Fruit fly (Drosophila melanogaster) whole organism, embryonic: ENCODE data around the gene CG11458.

Experiments used
- Atf6 ChIP-seq: fragments of 200-800 bp; sonication (Bioruptor generic); IDR thresholded peaks from 2 replicates; pipeline ENCODE4 v1.3.6; 2022; ENCODE audit warnings: missing biosample characterization, missing genetic modification characterization
- Bgb ChIP-seq: fragments of 200-800 bp; sonication (Bioruptor generic); IDR thresholded peaks from 2 replicates; pipeline ENCODE4 v1.3.6; 2022; ENCODE audit warnings: missing biosample characterization, missing genetic modification characterization; ENCODE audit not compliant: partially characterized antibody
- BtbVII ChIP-seq: fragments of 200-800 bp; sonication (Bioruptor generic); optimal IDR thresholded peaks from 3 replicates; lab custom pipeline; 2017; ENCODE audit warnings: missing biosample characterization, mild to moderate bottlenecking, missing genetic modification characterization
- CG10321 ChIP-seq: fragments of 200-800 bp; sonication (Bioruptor generic); IDR thresholded peaks from 2 replicates; pipeline ENCODE4 v1.3.6; 2022; ENCODE audit warnings: missing biosample characterization, missing genetic modification characterization
- CG11695 ChIP-seq: fragments of 200-800 bp; sonication (Bioruptor generic); IDR thresholded peaks from 3 replicates; pipeline ENCODE4 v1.3.6; 2022; ENCODE audit warnings: missing biosample characterization, missing genetic modification characterization
- CG12769 ChIP-seq: fragments of 200-800 bp; sonication (Bioruptor generic); optimal IDR thresholded peaks from 2 replicates; lab custom pipeline; 2019; ENCODE audit warnings: missing biosample characterization, mild to moderate bottlenecking, missing genetic modification characterization, moderate library complexity
- CG14441 ChIP-seq: fragments of 200-800 bp; sonication (Bioruptor generic); IDR thresholded peaks from 2 replicates; pipeline ENCODE4 v1.3.6; 2022; ENCODE audit warnings: missing biosample characterization, missing genetic modification characterization
- CG2199 ChIP-seq: fragments of 200-800 bp; sonication (Bioruptor generic); IDR thresholded peaks from 3 replicates; pipeline ENCODE4 v1.3.6; 2022; ENCODE audit warnings: missing biosample characterization, missing genetic modification characterization
- CG32532 ChIP-seq: fragments of 200-800 bp; sonication (Bioruptor generic); IDR thresholded peaks from 2 replicates; pipeline ENCODE4 v1.3.6; 2022; ENCODE audit warnings: missing biosample characterization, missing genetic modification characterization
- CG34224 ChIP-seq: fragments of 200-800 bp; sonication (Bioruptor generic); IDR thresholded peaks from 3 replicates; pipeline ENCODE4 v1.3.6; 2022; ENCODE audit warnings: missing biosample characterization, missing genetic modification characterization; ENCODE audit not compliant: partially characterized antibody
- CG42726 ChIP-seq: fragments of 200-800 bp; sonication (Bioruptor generic); IDR thresholded peaks from 2 replicates; pipeline ENCODE4 v1.3.6; 2022; ENCODE audit warnings: missing biosample characterization, missing genetic modification characterization; ENCODE audit not compliant: partially characterized antibody
- CG4424 ChIP-seq: fragments of 200-800 bp; sonication (Bioruptor generic); optimal IDR thresholded peaks from 3 replicates; lab custom pipeline; 2016; ENCODE audit warnings: missing biosample characterization, missing genetic modification characterization
- CG6813 ChIP-seq: fragments of 200-800 bp; sonication (Bioruptor generic); optimal IDR thresholded peaks from 2 replicates; lab custom pipeline; 2017; ENCODE audit warnings: missing biosample characterization, missing genetic modification characterization, mild to moderate bottlenecking, moderate library complexity, missing genetic modification reagents
- CG7271 ChIP-seq: fragments of 200-800 bp; sonication (Bioruptor generic); optimal IDR thresholded peaks from 2 replicates; lab custom pipeline; 2018; ENCODE audit warnings: missing biosample characterization, mild to moderate bottlenecking, missing genetic modification characterization, moderate library complexity
- CG8359 ChIP-seq: fragments of 200-800 bp; sonication (Bioruptor generic); optimal IDR thresholded peaks from 2 replicates; lab custom pipeline; 2017; ENCODE audit warnings: missing biosample characterization, mild to moderate bottlenecking, missing genetic modification characterization, borderline replicate concordance
- CG8388 ChIP-seq: fragments of 200-800 bp; sonication (Bioruptor generic); optimal IDR thresholded peaks from 2 replicates; lab custom pipeline; 2019; ENCODE audit warnings: missing biosample characterization, mild to moderate bottlenecking, missing genetic modification characterization, moderate library complexity
- CG8765 ChIP-seq: fragments of 200-800 bp; sonication (Bioruptor generic); IDR thresholded peaks from 2 replicates; pipeline ENCODE4 v1.3.6; 2022; ENCODE audit warnings: missing biosample characterization, missing genetic modification characterization
- CG9215 ChIP-seq: fragments of 200-800 bp; sonication (Bioruptor generic); IDR thresholded peaks from 2 replicates; pipeline ENCODE4 v1.3.6; 2022; ENCODE audit warnings: missing biosample characterization, missing genetic modification characterization
- CG9876 ChIP-seq: fragments of 200-800 bp; sonication (Bioruptor generic); optimal IDR thresholded peaks from 2 replicates; lab custom pipeline; 2016; ENCODE audit warnings: missing biosample characterization, missing genetic modification characterization
- CTCF ChIP-seq: fragments of 200-800 bp; sonication (Bioruptor generic); optimal IDR thresholded peaks from 2 replicates; lab custom pipeline; 2017; ENCODE audit warnings: missing biosample characterization, mild to moderate bottlenecking, missing genetic modification characterization, moderate library complexity
- Dfd ChIP-seq, 2 experiments: fragments of >200 bp; optimal IDR thresholded peaks; 2 replicates each; lab custom pipeline; 2017; ENCODE audit warnings: missing biosample characterization in 2 of 2, missing genetic modification characterization in 2 of 2
- Doc3 ChIP-seq: fragments of 200-800 bp; sonication (Bioruptor generic); IDR thresholded peaks from 3 replicates; pipeline ENCODE4 v1.3.6; 2022; ENCODE audit warnings: missing biosample characterization, missing genetic modification characterization; ENCODE audit not compliant: partially characterized antibody
- E2f2 ChIP-seq: fragments of 200-800 bp; sonication (Bioruptor generic); IDR thresholded peaks from 2 replicates; pipeline ENCODE4 v1.3.6; 2022; ENCODE audit warnings: missing biosample characterization, missing genetic modification characterization
- HLH4C ChIP-seq: fragments of 200-800 bp; sonication (Bioruptor generic); IDR thresholded peaks from 3 replicates; pipeline ENCODE4 v1.3.6; 2022; ENCODE audit warnings: missing biosample characterization, missing genetic modification characterization; ENCODE audit not compliant: partially characterized antibody
- Med ChIP-seq: fragments of 200-800 bp; sonication (Bioruptor generic); peaks from one replicate; lab custom pipeline; 2016; ENCODE audit warnings: missing biosample characterization, missing genetic modification characterization, mild to moderate bottlenecking, inconsistent platforms, moderate library complexity
- Sin3A ChIP-seq: fragments of >200 bp; optimal IDR thresholded peaks from 2 replicates; lab custom pipeline; 2018
- Stat92E ChIP-seq, 3 experiments: fragments of >200 bp in 2 of 3; fragments of 200-800 bp in 1 of 3; sonication (Bioruptor generic) in 1 of 3; optimal IDR thresholded peaks; 2 replicates each; lab custom pipeline; 2017 to 2019; ENCODE audit warnings: missing biosample characterization in 3 of 3, missing genetic modification characterization in 3 of 3, mild to moderate bottlenecking in 1 of 3, moderate library complexity in 1 of 3
- ara ChIP-seq: fragments of 200-800 bp; sonication (Bioruptor generic); IDR thresholded peaks from 2 replicates; pipeline ENCODE4 v1.3.6; 2022; ENCODE audit warnings: missing biosample characterization, missing genetic modification characterization
- caup ChIP-seq: fragments of 200-800 bp; sonication (Bioruptor generic); optimal IDR thresholded peaks from 3 replicates; lab custom pipeline; 2017; ENCODE audit warnings: missing biosample characterization, mild to moderate bottlenecking, missing genetic modification characterization, moderate library complexity; ENCODE audit not compliant: severe bottlenecking
- chinmo ChIP-seq: fragments of 200-800 bp; sonication (Bioruptor generic); IDR thresholded peaks from 4 replicates; pipeline ENCODE4 v1.3.6; 2022; ENCODE audit warnings: missing biosample characterization, missing genetic modification characterization; ENCODE audit not compliant: partially characterized antibody
- chm ChIP-seq: fragments of 200-800 bp; sonication (Bioruptor generic); IDR thresholded peaks from 2 replicates; pipeline ENCODE4 v1.3.6; 2022; ENCODE audit warnings: missing biosample characterization, missing genetic modification characterization
- chn ChIP-seq: fragments of 200-800 bp; sonication (Bioruptor generic); optimal IDR thresholded peaks from 2 replicates; lab custom pipeline; 2016; ENCODE audit warnings: missing biosample characterization, missing genetic modification characterization
- ci ChIP-seq: fragments of 200-800 bp; sonication (Bioruptor generic); IDR thresholded peaks from 3 replicates; pipeline ENCODE4 v1.3.6; 2022; ENCODE audit warnings: missing biosample characterization, missing genetic modification characterization
- crc ChIP-seq: fragments of 200-800 bp; sonication (Bioruptor generic); optimal IDR thresholded peaks from 2 replicates; lab custom pipeline; 2016; ENCODE audit warnings: missing biosample characterization, missing genetic modification characterization
- dmrt11E ChIP-seq: fragments of 200-800 bp; sonication (Bioruptor generic); optimal IDR thresholded peaks from 3 replicates; lab custom pipeline; 2018; ENCODE audit warnings: missing biosample characterization, mild to moderate bottlenecking, missing genetic modification characterization, moderate library complexity
- fd102C ChIP-seq: fragments of 200-800 bp; sonication (Bioruptor generic); optimal IDR thresholded peaks from 2 replicates; lab custom pipeline; 2018; ENCODE audit warnings: missing biosample characterization, mild to moderate bottlenecking, missing genetic modification characterization, moderate library complexity
- gce ChIP-seq: fragments of 200-800 bp; sonication (Bioruptor generic); IDR thresholded peaks from 3 replicates; pipeline ENCODE4 v1.3.6; 2022; ENCODE audit warnings: missing biosample characterization, missing genetic modification characterization
- gcm ChIP-seq: fragments of 200-800 bp; sonication (Bioruptor generic); optimal IDR thresholded peaks from 2 replicates; lab custom pipeline; 2019; ENCODE audit warnings: missing biosample characterization, mild to moderate bottlenecking, missing genetic modification characterization, moderate library complexity
- hbn ChIP-seq: fragments of 200-800 bp; sonication (Bioruptor generic); IDR thresholded peaks from 2 replicates; pipeline ENCODE4 v1.3.6; 2022; ENCODE audit warnings: missing biosample characterization, missing genetic modification characterization; ENCODE audit not compliant: partially characterized antibody
- insv ChIP-seq, 2 experiments: fragments of 200-800 bp; sonication (Bioruptor generic); optimal IDR thresholded peaks; 3 replicates each; lab custom pipeline; 2016 to 2018; ENCODE audit warnings: missing biosample characterization in 2 of 2, missing genetic modification characterization in 2 of 2
- lbe ChIP-seq: fragments of 200-800 bp; sonication (Bioruptor generic); optimal IDR thresholded peaks from 2 replicates; lab custom pipeline; 2016; ENCODE audit warnings: missing biosample characterization, mild to moderate bottlenecking, missing genetic modification characterization
- mld ChIP-seq: fragments of 200-800 bp; sonication (Bioruptor generic); IDR thresholded peaks from 3 replicates; pipeline ENCODE4 v1.3.6; 2022; ENCODE audit warnings: missing biosample characterization, missing genetic modification characterization; ENCODE audit not compliant: partially characterized antibody
- psq ChIP-seq: fragments of 200-800 bp; sonication (Bioruptor generic); optimal IDR thresholded peaks from 2 replicates; lab custom pipeline; 2017; ENCODE audit warnings: missing biosample characterization, missing genetic modification characterization
- ranshi ChIP-seq: fragments of 200-800 bp; sonication (Bioruptor generic); IDR thresholded peaks from 2 replicates; pipeline ENCODE4 v1.3.6; 2022; ENCODE audit warnings: missing biosample characterization, missing genetic modification characterization
- slbo ChIP-seq: fragments of 200-800 bp; sonication (Bioruptor generic); IDR thresholded peaks from 2 replicates; pipeline ENCODE4 v1.3.6; 2022; ENCODE audit warnings: missing biosample characterization, missing genetic modification characterization
- sna ChIP-seq: fragments of 200-800 bp; sonication (Bioruptor generic); IDR thresholded peaks from 2 replicates; pipeline ENCODE4 v1.3.6; 2022; ENCODE audit warnings: missing biosample characterization, missing genetic modification characterization; ENCODE audit not compliant: partially characterized antibody
- unc-4 ChIP-seq: fragments of 200-800 bp; sonication (Bioruptor generic); IDR thresholded peaks from 2 replicates; pipeline ENCODE4 v1.3.6; 2022; ENCODE audit warnings: missing biosample characterization, missing genetic modification characterization; ENCODE audit not compliant: partially characterized antibody
- unpg ChIP-seq: fragments of 200-800 bp; sonication (Bioruptor generic); optimal IDR thresholded peaks from 3 replicates; lab custom pipeline; 2018; ENCODE audit warnings: missing biosample characterization, mild to moderate bottlenecking, missing genetic modification characterization, moderate library complexity
- yki ChIP-seq: fragments of >200 bp; optimal IDR thresholded peaks from 3 replicates; lab custom pipeline; 2018
- zen2 ChIP-seq: fragments of 200-800 bp; sonication (Bioruptor generic); IDR thresholded peaks from 3 replicates; pipeline ENCODE4 v1.3.6; 2022; ENCODE audit warnings: missing biosample characterization, missing genetic modification characterization; ENCODE audit not compliant: partially characterized antibody

CG11458 gene

DNA sequence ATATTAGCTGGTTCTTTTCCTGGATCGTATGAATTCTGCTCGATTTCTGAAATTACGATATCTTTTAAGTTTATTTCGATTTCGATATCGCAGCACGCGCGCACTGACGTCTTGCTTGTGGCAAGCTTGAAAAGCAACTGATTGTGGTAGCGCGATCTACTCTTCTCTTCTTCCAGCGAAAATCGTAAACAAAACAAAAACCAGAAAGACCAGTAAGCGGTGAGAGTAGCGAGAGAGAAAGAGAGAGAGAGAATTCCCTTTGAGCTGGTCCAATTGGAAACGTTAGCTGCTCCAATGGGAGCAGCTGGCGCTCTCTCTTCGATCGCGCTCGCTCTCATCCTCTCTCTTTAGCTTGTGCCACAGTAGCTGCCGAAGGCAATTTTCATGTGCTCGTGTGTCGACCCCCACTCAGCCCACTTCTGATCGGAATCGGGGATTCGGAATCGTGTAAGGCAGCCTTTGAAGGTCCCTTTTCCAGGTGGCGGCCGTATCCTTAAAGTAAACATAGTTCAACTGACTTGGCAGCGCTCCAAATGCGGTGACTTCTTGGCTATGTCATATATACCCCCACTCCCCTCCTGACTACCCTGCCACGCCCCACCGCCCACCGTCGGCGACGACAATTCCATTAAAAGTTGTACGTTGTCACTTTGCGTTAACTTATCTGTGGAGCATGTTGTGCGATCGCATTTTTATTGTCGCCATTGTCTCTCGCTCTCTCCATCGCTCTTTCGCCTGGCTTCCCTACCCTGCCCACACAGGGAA, 44.0 kb downstream of the CG11458 start, which contains the start of gene fng (continued):
- peak; percentile 38; the same call in 1 of the 2 replicates for TF ChIP-seq Bgb (GFP tag; lab: Robert Waterston, UW)
- TF ChIP-seq Med (GFP tag; lab: Kevin White, UChicago) = peak; percentile 49
- TF ChIP-seq Stat92E (GFP tag; optimal IDR thresholded peaks at IDR 0.05; lab: Kevin White, UChicago) = peak in 1 of 3 experiments; percentile 30
- 0 out of 2 replicates have a peak, but pooled peaks have one; percentile 18 for TF ChIP-seq Atf6 (GFP tag; lab: Robert Waterston, UW)
- TF ChIP-seq CG8359 (GFP tag; lab: Kevin White, UChicago) = peak; percentile 21
- peak; percentile 66; the same call in 1 of the 2 replicates for TF ChIP-seq CG32532
- peak; percentile 17; the same call in 1 of the 2 replicates for TF ChIP-seq CG14441 (GFP tag; lab: Robert Waterston, UW)
- peak; percentile 78 for TF ChIP-seq CG34224 (GFP tag; lab: Robert Waterston, UW)
- no peak for TF ChIP-seq CG9876 (GFP tag; lab: Kevin White, UChicago)
- peak; percentile 66 for TF ChIP-seq chm (GFP tag; lab: Robert Waterston, UW)
- no peak for TF ChIP-seq crc (GFP tag; lab: Kevin White, UChicago)
- peak; percentile 25; the same call in 1 of the 2 replicates for TF ChIP-seq sna
- TF ChIP-seq CG4424 = peak; percentile 10
- TF ChIP-seq CTCF (GFP tag; lab: Kevin White, UChicago) = peak; percentile 10
- TF ChIP-seq ci = peak; percentile 56; the same call in 2 of the 3 replicates
- peak; percentile 43 for TF ChIP-seq CG12769 (tag; lab: Kevin White, UChicago)
- TF ChIP-seq psq (GFP tag; lab: Kevin White, UChicago) = peak; percentile 71
- peak; percentile 50; the same call in 1 of the 2 replicates for TF ChIP-seq hbn
- TF ChIP-seq gce (GFP tag; lab: Robert Waterston, UW) = peak; percentile 57; the same call in 1 of the 3 replicates
- TF ChIP-seq CG2199 (GFP tag; lab: Robert Waterston, UW) = peak; percentile 45; the same call in 1 of the 3 replicates
- peak; percentile 23 for TF ChIP-seq gcm
- TF ChIP-seq CG11695 = peak; percentile 12; the same call in 1 of the 3 replicates
- TF ChIP-seq E2f2 = 0 out of 2 replicates have a peak, but pooled peaks have one; percentile 4
- peak; percentile 76 for TF ChIP-seq zen2 (GFP tag; lab: Robert Waterston, UW)
- TF ChIP-seq chn (GFP tag; lab: Kevin White, UChicago) = no peak
- peak; percentile 49; the same call in 2 of the 3 replicates for TF ChIP-seq Doc3
- TF ChIP-seq CG6813 = no peak
- peak; percentile 67; the same call in 1 of the 4 replicates for TF ChIP-seq chinmo (GFP tag; lab: Robert Waterston, UW)
- TF ChIP-seq Sin3A (lab: Kevin White, UChicago) = no peak
- TF ChIP-seq CG42726 (GFP tag; lab: Robert Waterston, UW) = peak; percentile 49; the same call in 1 of the 2 replicates
- TF ChIP-seq CG9215 = 0 out of 2 replicates have a peak, but pooled peaks have one; percentile 31
- peak; percentile 94 for TF ChIP-seq CG8388 (GFP tag; lab: Kevin White, UChicago)
- TF ChIP-seq HLH4C (GFP tag; lab: Robert Waterston, UW) = peak; percentile 57; the same call in 2 of the 3 replicates
- 0 out of 2 replicates have a peak, but pooled peaks have one; percentile 25 for TF ChIP-seq slbo (GFP tag; lab: Robert Waterston, UW)
- peak; percentile 40 for TF ChIP-seq lbe (GFP tag; lab: Kevin White, UChicago)
- TF ChIP-seq BtbVII (GFP tag; lab: Kevin White, UChicago) = no peak
- peak; percentile 55 for TF ChIP-seq unc-4 (GFP tag; lab: Robert Waterston, UW)
- peak; percentile 97 for TF ChIP-seq yki (lab: Kevin White, UChicago)
- TF ChIP-seq, all 482 proteins: peak for 62

DNA sequence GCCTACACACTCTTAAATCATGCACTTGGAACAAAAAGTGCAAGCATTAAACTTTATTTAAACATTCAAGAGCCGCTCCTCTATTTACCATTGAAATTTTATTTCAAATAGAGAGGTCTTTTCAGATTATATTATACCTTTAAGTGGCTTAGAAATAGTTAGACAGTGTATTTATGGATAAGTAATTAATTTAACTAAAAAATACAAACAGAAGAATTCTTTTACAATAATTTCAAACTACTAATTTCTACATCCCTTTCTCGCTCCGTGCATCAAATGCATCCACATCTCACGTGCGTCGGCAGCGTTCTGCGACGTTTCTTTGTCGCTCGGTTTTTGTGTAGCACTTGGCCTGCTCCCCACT, 44.5 kb downstream of the CG11458 start:
- TF ChIP-seq CG10321 = no peak
- peak; percentile 74 for TF ChIP-seq dmrt11E (tag; lab: Kevin White, UChicago)
- TF ChIP-seq caup (GFP tag; lab: Kevin White, UChicago) = no peak
- TF ChIP-seq ranshi (GFP tag; lab: Robert Waterston, UW) = no peak; the same call in 1 of the 2 replicates
- no peak for TF ChIP-seq ara (GFP tag; lab: Robert Waterston, UW)
- no peak for TF ChIP-seq Dfd (GFP tag; optimal IDR thresholded peaks at IDR 0.05; lab: Kevin White, UChicago)
- no peak for TF ChIP-seq CG7271 (tag; lab: Kevin White, UChicago)
- no peak for TF ChIP-seq fd102C (GFP tag; lab: Kevin White, UChicago)
- TF ChIP-seq mld (GFP tag; lab: Robert Waterston, UW) = no peak
- no peak for TF ChIP-seq insv (GFP tag; optimal IDR thresholded peaks at IDR 0.05; lab: Kevin White, UChicago)
- no peak for TF ChIP-seq CG8765 (GFP tag; lab: Robert Waterston, UW)
- peak; percentile 72 for TF ChIP-seq unpg
